Fruit fly (Drosophila melanogaster) whole organism, pupa: ENCODE measurements around the gene fau.

Experiments used
- CG12605 ChIP-seq: fragments of 200-800 bp; sonication (Bioruptor generic); IDR thresholded peaks from 2 replicates; pipeline ENCODE4 v1.3.6; 2022; ENCODE audit warnings: missing biosample characterization, missing genetic modification characterization
- CG32121 ChIP-seq: fragments of 200-800 bp; sonication (Bioruptor generic); IDR thresholded peaks from 2 replicates; pipeline ENCODE4 v1.3.6; 2022; ENCODE audit warnings: missing biosample characterization, missing genetic modification characterization
- CG8159 ChIP-seq: fragments of 200-800 bp; sonication (Bioruptor generic); optimal IDR thresholded peaks from 3 replicates; lab custom pipeline; 2018; ENCODE audit warnings: missing biosample characterization, mild to moderate bottlenecking, missing genetic modification characterization, moderate library complexity
- CG8301 ChIP-seq: fragments of 200-800 bp; sonication (Bioruptor generic); optimal IDR thresholded peaks from 2 replicates; lab custom pipeline; 2018; ENCODE audit warnings: missing biosample characterization, mild to moderate bottlenecking, missing genetic modification characterization
- CG9948 ChIP-seq: fragments of 200-800 bp; sonication (Bioruptor generic); optimal IDR thresholded peaks from 2 replicates; lab custom pipeline; 2018; ENCODE audit warnings: missing biosample characterization, mild to moderate bottlenecking, missing genetic modification characterization, moderate library complexity
- D1 ChIP-seq: fragments of 200-800 bp; sonication (Bioruptor generic); optimal IDR thresholded peaks from 2 replicates; lab custom pipeline; 2018; ENCODE audit warnings: missing biosample characterization, mild to moderate bottlenecking, missing genetic modification characterization, moderate library complexity
- EcR ChIP-seq: fragments of 200-800 bp; sonication (Bioruptor generic); optimal IDR thresholded peaks from 3 replicates; lab custom pipeline; 2019; ENCODE audit warnings: missing biosample characterization, missing genetic modification characterization, mild to moderate bottlenecking, moderate library complexity, missing genetic modification reagents
- gl ChIP-seq: fragments of 200-800 bp; sonication (Bioruptor generic); optimal IDR thresholded peaks from 2 replicates; lab custom pipeline; 2018; ENCODE audit warnings: missing biosample characterization, mild to moderate bottlenecking, missing genetic modification characterization

DNA sequence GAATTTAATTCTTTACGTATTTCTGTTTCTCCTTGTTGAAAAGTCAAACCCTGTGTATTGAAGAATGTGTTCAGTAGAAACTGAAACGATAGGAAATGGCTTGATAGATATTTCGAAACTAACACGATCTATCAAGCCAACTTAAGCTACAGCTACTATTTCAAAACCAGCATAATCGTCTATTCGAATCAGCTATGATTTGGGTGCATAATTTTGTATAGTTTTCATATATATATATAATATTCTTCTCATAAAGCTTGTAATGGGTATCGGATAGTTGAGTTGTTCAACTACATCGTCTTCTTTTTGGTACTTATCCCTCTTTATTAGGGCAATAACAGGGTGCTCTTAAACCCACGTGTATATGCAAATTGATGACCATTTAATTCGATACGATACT lies 41.3 kb downstream of the fau start, which contains the start of gene tomboy20:
- no peak for TF ChIP-seq CG32121 (GFP tag; lab: Robert Waterston, UW)
- no peak for TF ChIP-seq EcR (GFP tag; lab: Kevin White, UChicago)
- no peak for TF ChIP-seq CG9948 (tag; lab: Kevin White, UChicago)
- no peak for TF ChIP-seq CG12605 (GFP tag; lab: Robert Waterston, UW)
- no peak for TF ChIP-seq CG8301 (tag; lab: Kevin White, UChicago)
- TF ChIP-seq gl (tag; lab: Kevin White, UChicago) = no peak
- no peak for TF ChIP-seq CG8159
- TF ChIP-seq D1 (tag; lab: Kevin White, UChicago) = no peak
